Fruit fly (Drosophila melanogaster): ENCODE data around the gene CG10749.

The CG10749 gene

DNA sequence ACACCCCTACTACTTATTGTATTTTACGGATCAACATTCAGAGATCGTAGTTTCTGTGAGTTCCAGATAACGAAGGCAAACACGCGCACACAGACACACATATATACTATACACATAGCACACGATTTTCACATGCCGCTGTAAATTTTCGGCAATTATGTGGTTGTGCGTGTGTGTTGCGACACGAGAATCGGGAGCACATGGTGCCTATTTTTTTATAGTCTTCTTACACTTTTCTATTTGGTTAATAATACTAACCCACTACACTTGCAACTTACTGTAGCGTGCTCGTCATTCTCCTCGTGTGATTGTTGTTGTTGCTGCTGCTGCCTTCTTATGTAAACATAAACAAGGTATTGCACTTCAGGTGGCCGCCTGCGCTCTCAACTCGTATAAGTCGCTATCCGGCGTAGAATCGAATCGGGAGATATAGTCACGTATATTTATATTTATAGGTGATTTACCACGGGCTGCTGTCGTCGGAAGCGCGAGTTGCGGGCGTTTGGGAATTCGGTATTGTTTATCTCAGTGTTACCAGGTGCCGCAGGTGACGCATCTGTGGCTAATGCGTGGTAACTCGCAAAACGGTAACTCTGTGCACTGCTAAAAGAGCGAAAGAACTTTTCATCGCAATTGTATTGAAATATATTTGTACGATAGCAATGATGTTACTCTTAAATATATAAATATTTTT, 50.0 kb downstream of the CG10749 start, which contains the start of gene Adk2:
Gene Adk2 (minus strand): TSS at position 529 of the 694 bp plus-strand sequence.
- TF ChIP-seq CG17801 (GFP tag; optimal IDR thresholded peaks at IDR 0.05; ENCODE audit: partially characterized antibody) = no peak

- TF ChIP-seq CG17801 (GFP tag; optimal IDR thresholded peaks at IDR 0.05; ENCODE audit: partially characterized antibody) = peak; percentile 73
Measured at dm6 chr3L:13022854-13023560, 50.7 kb downstream of the CG10749 start, which contains the start of gene RpS12. Gene RpS12, plus strand, starts transcription at chr3L:13023352.

All from ovary, adult (tissue).